Fruit fly (Drosophila melanogaster) whole organism, pupa: ENCODE data around the gene ps.

Source experiments
- CG10348 ChIP-seq: fragments of 200-800 bp; sonication (Bioruptor generic); IDR thresholded peaks from 2 replicates; pipeline ENCODE4 v1.3.6; 2022; ENCODE audit warnings: missing biosample characterization, missing genetic modification characterization
- CG12605 ChIP-seq: fragments of 200-800 bp; sonication (Bioruptor generic); IDR thresholded peaks from 2 replicates; pipeline ENCODE4 v1.3.6; 2022; ENCODE audit warnings: missing biosample characterization, missing genetic modification characterization
- CG13204 ChIP-seq: fragments of 200-800 bp; sonication (Bioruptor generic); optimal IDR thresholded peaks from 2 replicates; lab custom pipeline; 2018; ENCODE audit warnings: missing biosample characterization, mild to moderate bottlenecking, missing genetic modification characterization, moderate library complexity
- CG14655 ChIP-seq: fragments of 200-800 bp; sonication (Bioruptor generic); optimal IDR thresholded peaks from 3 replicates; lab custom pipeline; 2017; ENCODE audit warnings: mild to moderate bottlenecking, missing biosample characterization, missing genetic modification reagents, missing genetic modification characterization
- CG15710 ChIP-seq: fragments of 200-800 bp; sonication (Bioruptor generic); optimal IDR thresholded peaks from 2 replicates; lab custom pipeline; 2018; ENCODE audit warnings: missing biosample characterization, mild to moderate bottlenecking, missing genetic modification characterization, moderate library complexity
- CG17806 ChIP-seq: fragments of 200-800 bp; sonication (Bioruptor generic); optimal IDR thresholded peaks from 2 replicates; lab custom pipeline; 2018; ENCODE audit warnings: missing biosample characterization, mild to moderate bottlenecking, missing genetic modification characterization, moderate library complexity
- CG32121 ChIP-seq: fragments of 200-800 bp; sonication (Bioruptor generic); IDR thresholded peaks from 2 replicates; pipeline ENCODE4 v1.3.6; 2022; ENCODE audit warnings: missing biosample characterization, missing genetic modification characterization
- CG34367 ChIP-seq: fragments of 200-800 bp; sonication (Bioruptor generic); optimal IDR thresholded peaks from 2 replicates; lab custom pipeline; 2018; ENCODE audit warnings: missing biosample characterization, mild to moderate bottlenecking, missing genetic modification characterization
- CG4496 ChIP-seq: fragments of 200-800 bp; sonication (Bioruptor generic); IDR thresholded peaks from 3 replicates; pipeline ENCODE4 v1.3.6; 2022; ENCODE audit warnings: missing biosample characterization, missing genetic modification characterization
- CG8159 ChIP-seq: fragments of 200-800 bp; sonication (Bioruptor generic); optimal IDR thresholded peaks from 3 replicates; lab custom pipeline; 2018; ENCODE audit warnings: missing biosample characterization, mild to moderate bottlenecking, missing genetic modification characterization, moderate library complexity
- CG8301 ChIP-seq: fragments of 200-800 bp; sonication (Bioruptor generic); optimal IDR thresholded peaks from 2 replicates; lab custom pipeline; 2018; ENCODE audit warnings: missing biosample characterization, mild to moderate bottlenecking, missing genetic modification characterization
- CG9948 ChIP-seq: fragments of 200-800 bp; sonication (Bioruptor generic); optimal IDR thresholded peaks from 2 replicates; lab custom pipeline; 2018; ENCODE audit warnings: missing biosample characterization, mild to moderate bottlenecking, missing genetic modification characterization, moderate library complexity
- D1 ChIP-seq: fragments of 200-800 bp; sonication (Bioruptor generic); optimal IDR thresholded peaks from 2 replicates; lab custom pipeline; 2018; ENCODE audit warnings: missing biosample characterization, mild to moderate bottlenecking, missing genetic modification characterization, moderate library complexity
- EcR ChIP-seq: fragments of 200-800 bp; sonication (Bioruptor generic); optimal IDR thresholded peaks from 3 replicates; lab custom pipeline; 2019; ENCODE audit warnings: missing biosample characterization, missing genetic modification characterization, mild to moderate bottlenecking, moderate library complexity, missing genetic modification reagents
- Ets98B ChIP-seq: fragments of 200-800 bp; sonication (Bioruptor generic); IDR thresholded peaks from 2 replicates; pipeline ENCODE4 v1.3.6; 2022; ENCODE audit warnings: missing biosample characterization, missing genetic modification characterization
- Pif1A ChIP-seq: fragments of 200-800 bp; sonication (Bioruptor generic); optimal IDR thresholded peaks from 3 replicates; lab custom pipeline; 2016; ENCODE audit warnings: missing biosample characterization, missing genetic modification characterization
- Pif1B ChIP-seq: fragments of 200-800 bp; sonication (Bioruptor generic); optimal IDR thresholded peaks from 3 replicates; lab custom pipeline; 2016; ENCODE audit warnings: missing biosample characterization, missing genetic modification characterization
- Snoo ChIP-seq: fragments of 200-800 bp; sonication (Bioruptor generic); optimal IDR thresholded peaks from 3 replicates; lab custom pipeline; 2017; ENCODE audit warnings: missing biosample characterization, mild to moderate bottlenecking, missing genetic modification characterization, inconsistent platforms
- fd96Ca ChIP-seq: fragments of 200-800 bp; sonication (Bioruptor generic); IDR thresholded peaks from 3 replicates; pipeline ENCODE4 v1.3.6; 2022; ENCODE audit warnings: missing biosample characterization, missing genetic modification characterization
- gl ChIP-seq: fragments of 200-800 bp; sonication (Bioruptor generic); optimal IDR thresholded peaks from 2 replicates; lab custom pipeline; 2018; ENCODE audit warnings: missing biosample characterization, mild to moderate bottlenecking, missing genetic modification characterization
- rn ChIP-seq: fragments of 200-800 bp; sonication (Bioruptor generic); IDR thresholded peaks from 2 replicates; pipeline ENCODE4 v1.3.6; 2022; ENCODE audit warnings: missing biosample characterization, missing genetic modification characterization

ps gene

DNA sequence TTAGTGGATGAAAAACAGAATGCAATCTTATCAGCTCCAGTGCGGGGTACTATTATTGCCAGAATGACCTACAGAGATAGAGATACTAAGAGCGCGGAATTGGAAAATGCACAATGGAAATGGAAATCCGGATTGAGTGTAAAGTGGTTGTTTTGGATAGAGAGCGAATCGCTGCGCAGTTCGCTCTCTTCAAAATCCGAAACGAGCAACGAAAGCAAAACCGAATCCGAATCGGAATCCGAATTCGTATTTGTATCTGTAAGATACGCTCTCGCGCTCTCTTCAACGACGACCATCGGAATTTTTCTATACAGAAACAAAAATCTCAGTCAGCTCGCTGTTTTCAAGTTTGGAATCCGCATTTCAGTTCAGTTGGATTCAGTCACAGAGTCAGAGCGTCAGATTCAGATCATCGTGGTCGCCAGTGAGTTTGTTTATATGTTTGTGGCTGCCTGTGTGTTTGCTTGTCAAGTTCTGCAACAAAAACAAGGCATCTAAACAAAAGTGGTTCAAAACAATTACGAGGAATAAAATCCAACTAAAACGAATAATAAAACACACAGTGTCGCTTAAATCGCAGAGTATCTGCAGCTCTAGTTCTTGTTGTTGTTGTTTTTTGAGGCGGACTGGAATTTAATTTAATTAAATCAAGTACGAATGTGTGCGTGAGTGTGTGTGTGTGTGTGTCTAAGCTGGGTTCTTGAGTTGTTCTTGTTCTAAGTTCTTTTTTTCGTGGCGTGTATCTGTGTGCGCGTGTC lies at the start of gene ps:
Gene ps, plus strand, starts transcription at position 364 of the 758 bp plus-strand sequence.
- TF ChIP-seq CG32121 (GFP tag; lab: Robert Waterston, UW) (no peak), gl (tag; lab: Kevin White, UChicago) (peak; percentile 26), Snoo (tag; lab: Kevin White, UChicago) (peak; percentile 0), Pif1B (GFP tag; lab: Kevin White, UChicago) (peak; percentile 48)

DNA sequence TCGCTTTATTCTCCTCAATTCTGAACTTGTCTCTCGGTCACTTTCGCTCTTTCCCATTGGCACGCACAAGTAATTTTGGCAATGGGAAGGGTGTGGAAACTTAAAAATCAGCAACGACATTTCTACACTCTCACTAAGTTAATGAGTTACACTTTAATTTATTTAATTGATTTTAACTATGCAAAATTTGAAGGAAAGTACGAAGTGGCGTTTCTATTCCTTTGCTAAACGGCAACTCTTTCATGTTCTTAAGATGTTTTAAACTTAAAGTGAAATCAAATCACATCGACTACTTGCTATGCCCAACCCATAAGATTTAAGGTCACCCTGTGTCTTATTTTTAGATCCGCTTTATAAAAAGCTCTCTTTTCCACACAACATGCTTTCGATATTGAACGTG lies 47.3 kb upstream of the ps start:
- TF ChIP-seq CG8301 (tag; lab: Kevin White, UChicago): peak; percentile 33
- peak; percentile 65; the same call in 1 of the 2 replicates for TF ChIP-seq CG32121 (GFP tag; lab: Robert Waterston, UW)
- TF ChIP-seq D1 (tag; lab: Kevin White, UChicago): no peak
- no peak for TF ChIP-seq Pif1B (GFP tag; lab: Kevin White, UChicago)
- TF ChIP-seq CG4496 (GFP tag; lab: Robert Waterston, UW): no peak
- TF ChIP-seq Snoo (tag; lab: Kevin White, UChicago): no peak
- TF ChIP-seq CG17806 (tag; lab: Kevin White, UChicago): no peak
- TF ChIP-seq CG13204: no peak
- no peak for TF ChIP-seq CG12605 (GFP tag; lab: Robert Waterston, UW)
- no peak for TF ChIP-seq CG34367
- TF ChIP-seq gl (tag; lab: Kevin White, UChicago): no peak
- no peak for TF ChIP-seq EcR (GFP tag; lab: Kevin White, UChicago)
- no peak for TF ChIP-seq CG14655 (GFP tag; lab: Kevin White, UChicago)
- TF ChIP-seq CG9948 (tag; lab: Kevin White, UChicago): no peak
- no peak for TF ChIP-seq rn (GFP tag; lab: Robert Waterston, UW)
- TF ChIP-seq Ets98B (GFP tag; lab: Robert Waterston, UW): peak; percentile 63; the same call in 1 of the 2 replicates
- TF ChIP-seq Pif1A: peak; percentile 24
- no peak for TF ChIP-seq CG10348 (GFP tag; lab: Robert Waterston, UW)
- TF ChIP-seq CG8159 (tag; lab: Kevin White, UChicago): no peak
- no peak for TF ChIP-seq fd96Ca (GFP tag; lab: Robert Waterston, UW)
- no peak for TF ChIP-seq CG15710 (tag; lab: Kevin White, UChicago)

DNA sequence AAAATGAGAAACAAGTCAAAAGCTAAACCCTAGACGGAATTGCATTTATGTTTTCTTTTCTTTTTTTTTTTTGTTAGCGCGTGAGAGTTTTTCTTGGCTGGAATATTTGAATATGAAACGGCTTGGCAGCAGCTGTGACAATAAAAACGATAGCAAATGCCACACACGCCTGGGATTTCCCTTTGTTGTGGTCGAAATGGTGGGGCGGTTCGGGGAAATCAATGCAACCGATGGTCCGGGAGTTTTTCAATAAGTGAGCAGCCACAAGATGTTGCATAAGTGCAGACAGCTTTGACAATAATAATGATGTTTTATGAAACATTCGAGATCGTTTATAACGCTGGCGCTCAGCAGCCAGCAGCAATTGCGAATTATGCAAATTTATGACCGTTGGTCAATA lies 41.0 kb upstream of the ps start:
- TF ChIP-seq CG8159 (tag; lab: Kevin White, UChicago) (no peak), CG34367 (no peak)

DNA sequence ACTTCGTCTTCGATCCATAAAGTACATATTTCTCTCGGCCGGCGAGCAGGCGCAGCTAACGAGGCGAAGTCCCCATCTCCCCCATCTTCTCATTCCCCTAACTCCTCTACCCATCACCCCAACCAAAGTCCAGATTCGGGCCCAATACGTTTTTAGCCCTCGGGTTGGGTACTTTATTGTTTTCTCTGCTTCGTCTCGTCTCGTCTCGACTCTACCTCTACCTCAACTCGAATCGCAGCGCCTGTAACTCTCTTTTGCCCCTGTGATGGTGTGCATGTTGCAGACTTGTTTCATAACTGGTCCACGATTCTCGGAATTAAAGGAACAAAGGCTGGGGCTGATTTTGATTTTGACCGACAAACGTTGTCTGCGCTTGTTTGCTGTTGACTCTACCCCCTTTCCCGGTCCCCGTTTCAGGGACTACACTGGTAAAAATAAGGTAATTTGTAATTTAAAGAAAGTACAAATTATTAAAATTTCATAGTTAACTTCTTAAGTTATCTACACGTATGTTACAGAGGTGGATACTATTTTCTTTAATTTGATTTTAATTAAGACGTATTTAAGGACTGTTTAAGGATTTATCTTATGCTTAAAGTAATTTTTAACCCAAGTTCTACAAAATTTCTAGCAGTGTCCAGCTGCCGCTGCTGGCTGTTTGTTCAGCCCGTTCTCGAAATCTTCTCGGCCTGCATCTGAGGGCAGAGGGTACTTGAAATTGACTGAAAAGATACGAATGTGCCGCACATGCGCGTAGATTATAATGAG lies 38.9 kb upstream of the ps start:
- TF ChIP-seq CG32121 (GFP tag; lab: Robert Waterston, UW) (peak; percentile 54; the same call in 1 of the 2 replicates), D1 (tag; lab: Kevin White, UChicago) (peak; percentile 78), CG13204 (peak; percentile 56), CG8159 (tag; lab: Kevin White, UChicago) (peak; percentile 96), Snoo (tag; lab: Kevin White, UChicago) (peak; percentile 86), CG10348 (GFP tag; lab: Robert Waterston, UW) (no peak), rn (GFP tag; lab: Robert Waterston, UW) (peak; percentile 37), CG4496 (GFP tag; lab: Robert Waterston, UW) (peak; percentile 54; the same call in 2 of the 3 replicates), CG34367 (peak; percentile 79), Ets98B (GFP tag; lab: Robert Waterston, UW) (no peak), EcR (GFP tag; lab: Kevin White, UChicago) (peak; percentile 74), gl (tag; lab: Kevin White, UChicago) (peak; percentile 46), CG15710 (tag; lab: Kevin White, UChicago) (peak; percentile 86), CG17806 (tag; lab: Kevin White, UChicago) (peak; percentile 86), CG8301 (tag; lab: Kevin White, UChicago) (peak; percentile 81), CG12605 (GFP tag; lab: Robert Waterston, UW) (no peak), Pif1B (GFP tag; lab: Kevin White, UChicago) (peak; percentile 88), CG14655 (GFP tag; lab: Kevin White, UChicago) (peak; percentile 77), CG9948 (tag; lab: Kevin White, UChicago) (peak; percentile 89), fd96Ca (GFP tag; lab: Robert Waterston, UW) (peak; percentile 59; the same call in 1 of the 3 replicates), Pif1A (peak; percentile 88)
- TF ChIP-seq, all 21 proteins: peak for 18

DNA sequence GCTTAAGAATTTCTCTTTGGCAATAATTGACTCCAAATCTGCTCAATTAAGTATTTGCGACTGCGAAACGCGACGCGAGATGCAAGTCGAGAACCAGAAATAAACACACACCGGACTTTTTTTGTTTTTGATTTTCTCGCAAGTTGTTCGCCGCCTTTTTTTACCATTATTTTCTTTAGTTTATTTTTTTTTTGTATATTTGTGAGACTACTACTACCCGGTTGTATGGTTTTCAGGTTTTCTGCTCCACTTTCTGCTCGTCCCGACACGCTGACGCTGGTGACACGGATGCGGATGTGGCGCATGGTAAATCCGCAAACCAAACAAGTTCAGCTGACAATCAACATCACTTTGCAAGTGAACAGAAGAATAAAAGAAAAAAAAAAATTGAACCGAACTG lies 36.8 kb upstream of the ps start:
- TF ChIP-seq CG12605 (GFP tag; lab: Robert Waterston, UW) (peak; percentile 27; the same call in 1 of the 2 replicates), D1 (tag; lab: Kevin White, UChicago) (no peak), Snoo (tag; lab: Kevin White, UChicago) (no peak), CG13204 (peak; percentile 62), Pif1A (no peak), gl (tag; lab: Kevin White, UChicago) (peak; percentile 44), CG8301 (tag; lab: Kevin White, UChicago) (no peak), CG15710 (tag; lab: Kevin White, UChicago) (peak; percentile 35), CG17806 (tag; lab: Kevin White, UChicago) (no peak), EcR (GFP tag; lab: Kevin White, UChicago) (peak; percentile 43), CG9948 (tag; lab: Kevin White, UChicago) (no peak), fd96Ca (GFP tag; lab: Robert Waterston, UW) (0 out of 3 replicates have a peak, but pooled peaks have one; percentile 31), CG10348 (GFP tag; lab: Robert Waterston, UW) (no peak), CG32121 (GFP tag; lab: Robert Waterston, UW) (no peak), CG14655 (GFP tag; lab: Kevin White, UChicago) (no peak), rn (GFP tag; lab: Robert Waterston, UW) (no peak), CG34367 (peak; percentile 4), Pif1B (GFP tag; lab: Kevin White, UChicago) (peak; percentile 8), CG8159 (tag; lab: Kevin White, UChicago) (peak; percentile 34), Ets98B (GFP tag; lab: Robert Waterston, UW) (no peak; the same call in 1 of the 2 replicates), CG4496 (GFP tag; lab: Robert Waterston, UW) (peak; percentile 63; the same call in 2 of the 3 replicates)
